Fruit fly (Drosophila melanogaster): ENCODE measurements around the gene I-t.

I-t gene

dm6 chr3R:11678016-11678415 lies 25.8 kb upstream of the I-t start, which contains the start of gene CG18476 (continued):
- TF ChIP-seq CHES-1-like (GFP tag; optimal IDR thresholded peaks at IDR 0.05) (peak; percentile 52), CG6813 (GFP tag; optimal IDR thresholded peaks at IDR 0.05) (peak; percentile 76), cwo (GFP tag; optimal IDR thresholded peaks at IDR 0.05) (peak; percentile 79), ems (GFP tag; optimal IDR thresholded peaks at IDR 0.05) (peak; percentile 74), Atf3 (GFP tag; optimal IDR thresholded peaks at IDR 0.05) (peak; percentile 52), dimm (GFP tag; IDR thresholded peaks at IDR 0.05) (peak; percentile 58), Hr78 (GFP tag; optimal IDR thresholded peaks at IDR 0.05) (peak in 1 of 2 experiments; percentile 54), Hr3 (GFP tag; optimal IDR thresholded peaks at IDR 0.05) (peak; percentile 86), CG7928 (GFP tag; optimal IDR thresholded peaks at IDR 0.05) (peak; percentile 60), CG17568 (GFP tag; optimal IDR thresholded peaks at IDR 0.05) (no peak), CG11504 (tag; optimal IDR thresholded peaks at IDR 0.05) (peak; percentile 95), CG43689 (GFP tag; IDR thresholded peaks at IDR 0.05) (peak; percentile 66; the same call in 1 of the 2 replicates), Med (GFP tag) (peak; percentile 94), gsb (GFP tag; IDR thresholded peaks at IDR 0.05) (peak; percentile 73), Chrac-16 (GFP tag; optimal IDR thresholded peaks at IDR 0.05) (peak; percentile 88), wek (GFP tag; optimal IDR thresholded peaks at IDR 0.05) (peak; percentile 25), kay (GFP tag; optimal IDR thresholded peaks at IDR 0.05) (peak; percentile 84), p53 (GFP tag; optimal IDR thresholded peaks at IDR 0.05) (no peak), btn (GFP tag; optimal IDR thresholded peaks at IDR 0.05) (no peak), CG9727 (GFP tag; optimal IDR thresholded peaks at IDR 0.05) (peak; percentile 91), wor (GFP tag; IDR thresholded peaks at IDR 0.05) (peak; percentile 85), Gsc (GFP tag; IDR thresholded peaks at IDR 0.05) (peak; percentile 68; the same call in 1 of the 2 replicates), CG17359 (tag; optimal IDR thresholded peaks at IDR 0.05) (peak; percentile 92), CG3847 (GFP tag; IDR thresholded peaks at IDR 0.05) (peak; percentile 91), CG31441 (GFP tag; IDR thresholded peaks at IDR 0.05) (peak; percentile 100), Kr (GFP tag; optimal IDR thresholded peaks at IDR 0.05) (no peak), onecut (GFP tag; IDR thresholded peaks at IDR 0.05) (peak; percentile 87), CG10979 (tag; optimal IDR thresholded peaks at IDR 0.05) (peak; percentile 93), abd-A (tag; optimal IDR thresholded peaks at IDR 0.05) (no peak), Lim3 (GFP tag; IDR thresholded peaks at IDR 0.05) (peak; percentile 43; the same call in 1 of the 2 replicates), CG15601 (tag; optimal IDR thresholded peaks at IDR 0.05) (peak; percentile 91), Optix (GFP tag; IDR thresholded peaks at IDR 0.05) (no peak), CG3995 (GFP tag; optimal IDR thresholded peaks at IDR 0.05) (peak; percentile 98), jing (GFP tag; optimal IDR thresholded peaks at IDR 0.05) (peak; percentile 63), CG12155 (GFP tag; optimal IDR thresholded peaks at IDR 0.05) (peak; percentile 84), pan (optimal IDR thresholded peaks at IDR 0.05) (no peak), pan (GFP tag; optimal IDR thresholded peaks at IDR 0.05 in 1 of 2, IDR thresholded peaks at IDR 0.05 in 1 of 2) (peak in 1 of 2 experiments; percentile 97), CG2875 (GFP tag; optimal IDR thresholded peaks at IDR 0.05) (peak; percentile 52), MESR4 (GFP tag; optimal IDR thresholded peaks at IDR 0.05) (peak; percentile 48), CG2712 (tag; optimal IDR thresholded peaks at IDR 0.05) (peak; percentile 96), H15 (GFP tag; IDR thresholded peaks at IDR 0.05) (peak; percentile 91), caup (GFP tag; optimal IDR thresholded peaks at IDR 0.05; ENCODE audit: severe bottlenecking) (peak; percentile 89), Dll (GFP tag; IDR thresholded peaks at IDR 0.05; ENCODE audit: partially characterized antibody) (no peak), sisA (GFP tag; IDR thresholded peaks at IDR 0.05) (peak; percentile 89), lov (optimal IDR thresholded peaks at IDR 0.05) (no peak), lov (GFP tag; IDR thresholded peaks at IDR 0.05) (peak; percentile 79; the same call in 2 of the 3 replicates), CG15269 (tag; optimal IDR thresholded peaks at IDR 0.05) (peak; percentile 94), odd (GFP tag; optimal IDR thresholded peaks at IDR 0.05) (peak; percentile 74), Poxn (GFP tag; IDR thresholded peaks at IDR 0.05) (peak; percentile 71), CG17328 (GFP tag; IDR thresholded peaks at IDR 0.05) (peak; percentile 93), Hey (tag; optimal IDR thresholded peaks at IDR 0.05) (no peak)
